Fruit fly (Drosophila melanogaster) whole organism, embryonic: ENCODE measurements around the gene CG42781.

Source experiments
- BtbVII ChIP-seq: fragments of 200-800 bp; sonication (Bioruptor generic); optimal IDR thresholded peaks from 3 replicates; lab custom pipeline; 2017; ENCODE audit warnings: missing biosample characterization, mild to moderate bottlenecking, missing genetic modification characterization
- CG10462 ChIP-seq: fragments of 200-800 bp; sonication (Bioruptor generic); optimal IDR thresholded peaks from 2 replicates; lab custom pipeline; 2016; ENCODE audit warnings: missing biosample characterization, missing genetic modification characterization
- CG10654 ChIP-seq: fragments of 200-800 bp; sonication (Bioruptor generic); optimal IDR thresholded peaks from 2 replicates; lab custom pipeline; 2016; ENCODE audit warnings: missing biosample characterization, missing genetic modification characterization
- CG10959 ChIP-seq: fragments of 200-800 bp; sonication (Bioruptor generic); IDR thresholded peaks from 2 replicates; pipeline ENCODE4 v1.3.6; 2022; ENCODE audit warnings: missing biosample characterization, missing genetic modification characterization
- CG11723 ChIP-seq: fragments of 200-800 bp; sonication (Bioruptor generic); optimal IDR thresholded peaks from 2 replicates; lab custom pipeline; 2017; ENCODE audit warnings: missing biosample characterization, mild to moderate bottlenecking, missing genetic modification characterization
- CG12236 ChIP-seq: fragments of 200-800 bp; sonication (Bioruptor generic); optimal IDR thresholded peaks from 2 replicates; lab custom pipeline; 2016; ENCODE audit warnings: missing biosample characterization, missing genetic modification characterization
- CG13123 ChIP-seq: fragments of 200-800 bp; sonication (Bioruptor generic); optimal IDR thresholded peaks from 2 replicates; lab custom pipeline; 2016; ENCODE audit warnings: missing biosample characterization, missing genetic modification characterization
- CG13894 ChIP-seq: fragments of 200-800 bp; sonication (Bioruptor generic); optimal IDR thresholded peaks from 3 replicates; lab custom pipeline; 2018; ENCODE audit warnings: missing biosample characterization, mild to moderate bottlenecking, missing genetic modification characterization, moderate library complexity
- CG14014 ChIP-seq: fragments of 200-800 bp; sonication (Bioruptor generic); IDR thresholded peaks from 2 replicates; pipeline ENCODE4 v1.3.6; 2022; ENCODE audit warnings: missing biosample characterization, missing genetic modification characterization
- CG1647 ChIP-seq: fragments of 200-800 bp; sonication (Bioruptor generic); optimal IDR thresholded peaks from 3 replicates; lab custom pipeline; 2016; ENCODE audit warnings: missing biosample characterization, missing genetic modification characterization
- CG18764 ChIP-seq: fragments of 200-800 bp; sonication (Bioruptor generic); optimal IDR thresholded peaks from 3 replicates; lab custom pipeline; 2016; ENCODE audit warnings: missing biosample characterization, missing genetic modification characterization
- CG31224 ChIP-seq: fragments of 200-800 bp; sonication (Bioruptor generic); IDR thresholded peaks from 2 replicates; pipeline ENCODE4 v1.3.6; 2022; ENCODE audit warnings: missing biosample characterization, missing genetic modification characterization
- CG31441 ChIP-seq: fragments of 200-800 bp; sonication (Bioruptor generic); IDR thresholded peaks from 2 replicates; pipeline ENCODE4 v1.3.6; 2022; ENCODE audit warnings: missing biosample characterization, missing genetic modification characterization
- CG32532 ChIP-seq: fragments of 200-800 bp; sonication (Bioruptor generic); IDR thresholded peaks from 2 replicates; pipeline ENCODE4 v1.3.6; 2022; ENCODE audit warnings: missing biosample characterization, missing genetic modification characterization
- CG3281 ChIP-seq: fragments of 200-800 bp; sonication (Bioruptor generic); optimal IDR thresholded peaks from 3 replicates; lab custom pipeline; 2017; ENCODE audit warnings: missing biosample characterization, mild to moderate bottlenecking, missing genetic modification characterization
- CG33213 ChIP-seq: fragments of 200-800 bp; sonication (Bioruptor generic); optimal IDR thresholded peaks from 3 replicates; lab custom pipeline; 2016; ENCODE audit warnings: missing biosample characterization, missing genetic modification characterization
- CG3995 ChIP-seq: fragments of 200-800 bp; sonication (Bioruptor generic); optimal IDR thresholded peaks from 3 replicates; lab custom pipeline; 2016; ENCODE audit warnings: missing biosample characterization, missing genetic modification characterization
- CG4617 ChIP-seq: fragments of 200-800 bp; sonication (Bioruptor generic); optimal IDR thresholded peaks from 3 replicates; lab custom pipeline; 2016; ENCODE audit warnings: missing biosample characterization, missing genetic modification characterization, borderline replicate concordance
- CG6813 ChIP-seq: fragments of 200-800 bp; sonication (Bioruptor generic); optimal IDR thresholded peaks from 2 replicates; lab custom pipeline; 2017; ENCODE audit warnings: missing biosample characterization, missing genetic modification characterization, mild to moderate bottlenecking, moderate library complexity, missing genetic modification reagents
- Dip2 ChIP-seq: fragments of 200-800 bp; sonication (Bioruptor generic); IDR thresholded peaks from 2 replicates; pipeline ENCODE4 v1.3.6; 2022; ENCODE audit warnings: missing biosample characterization, missing genetic modification characterization
- Doc3 ChIP-seq: fragments of 200-800 bp; sonication (Bioruptor generic); IDR thresholded peaks from 3 replicates; pipeline ENCODE4 v1.3.6; 2022; ENCODE audit warnings: missing biosample characterization, missing genetic modification characterization; ENCODE audit not compliant: partially characterized antibody
- Gug ChIP-seq: fragments of 200-800 bp; sonication (Bioruptor generic); IDR thresholded peaks from 4 replicates; pipeline ENCODE4 v1.3.6; 2022; ENCODE audit warnings: missing biosample characterization, missing genetic modification characterization
- Nf-YB ChIP-seq: fragments of 200-800 bp; sonication (Bioruptor generic); optimal IDR thresholded peaks from 3 replicates; lab custom pipeline; 2019; ENCODE audit warnings: missing biosample characterization, mild to moderate bottlenecking, missing genetic modification characterization, moderate library complexity
- Nf-YC ChIP-seq: fragments of 200-800 bp; optimal IDR thresholded peaks from 3 replicates; lab custom pipeline; 2019; ENCODE audit warnings: missing biosample characterization, mild to moderate bottlenecking, missing genetic modification characterization, moderate library complexity
- Sry-β ChIP-seq: fragments of 200-800 bp; sonication (Bioruptor generic); optimal IDR thresholded peaks from 2 replicates; lab custom pipeline; 2018; ENCODE audit warnings: missing biosample characterization, mild to moderate bottlenecking, missing genetic modification characterization, moderate library complexity
- YL-1 ChIP-seq: fragments of 200-800 bp; sonication (Bioruptor generic); optimal IDR thresholded peaks from 3 replicates; lab custom pipeline; 2017; ENCODE audit warnings: missing biosample characterization, mild to moderate bottlenecking, missing genetic modification characterization
- aop ChIP-seq: fragments of 200-800 bp; sonication (Bioruptor generic); IDR thresholded peaks from 2 replicates; pipeline ENCODE4 v1.3.6; 2022; ENCODE audit warnings: missing biosample characterization, missing genetic modification characterization
- ara ChIP-seq: fragments of 200-800 bp; sonication (Bioruptor generic); IDR thresholded peaks from 2 replicates; pipeline ENCODE4 v1.3.6; 2022; ENCODE audit warnings: missing biosample characterization, missing genetic modification characterization
- bab2 ChIP-seq: fragments of 200-800 bp; sonication (Bioruptor generic); optimal IDR thresholded peaks from 2 replicates; lab custom pipeline; 2016; ENCODE audit warnings: missing biosample characterization, missing genetic modification characterization
- bbx ChIP-seq: fragments of 200-800 bp; sonication (Bioruptor generic); IDR thresholded peaks from 2 replicates; pipeline ENCODE4 v1.3.6; 2022; ENCODE audit warnings: missing biosample characterization, missing genetic modification characterization; ENCODE audit not compliant: partially characterized antibody
- br ChIP-seq: fragments of >200 bp; optimal IDR thresholded peaks from 2 replicates; lab custom pipeline; 2017
- dmrt11E ChIP-seq: fragments of 200-800 bp; sonication (Bioruptor generic); optimal IDR thresholded peaks from 3 replicates; lab custom pipeline; 2018; ENCODE audit warnings: missing biosample characterization, mild to moderate bottlenecking, missing genetic modification characterization, moderate library complexity
- fd3F ChIP-seq: fragments of 200-800 bp; sonication (Bioruptor generic); optimal IDR thresholded peaks from 2 replicates; lab custom pipeline; 2018; ENCODE audit warnings: missing biosample characterization, mild to moderate bottlenecking, missing genetic modification characterization, moderate library complexity
- gcm2 ChIP-seq: fragments of 200-800 bp; sonication (Bioruptor generic); optimal IDR thresholded peaks from 2 replicates; lab custom pipeline; 2016; ENCODE audit warnings: missing biosample characterization, missing genetic modification characterization
- klu ChIP-seq: fragments of 200-800 bp; sonication (Bioruptor generic); IDR thresholded peaks from 2 replicates; pipeline ENCODE4 v1.3.6; 2022; ENCODE audit warnings: missing biosample characterization, missing genetic modification characterization
- lilli ChIP-seq: fragments of 200-800 bp; sonication (Bioruptor generic); optimal IDR thresholded peaks from 3 replicates; lab custom pipeline; 2016; ENCODE audit warnings: missing biosample characterization, missing genetic modification characterization
- nau ChIP-seq: fragments of 200-800 bp; sonication (Bioruptor generic); optimal IDR thresholded peaks from 3 replicates; lab custom pipeline; 2017; ENCODE audit warnings: missing biosample characterization, mild to moderate bottlenecking, missing genetic modification characterization, missing genetic modification reagents
- p53 ChIP-seq: fragments of 200-800 bp; sonication (Bioruptor generic); optimal IDR thresholded peaks from 2 replicates; lab custom pipeline; 2016; ENCODE audit warnings: missing biosample characterization, missing genetic modification characterization
- pan ChIP-seq, 4 experiments: fragments of >200 bp in 3 of 4; fragments of 200-800 bp in 1 of 4; sonication (Bioruptor generic) in 1 of 4; optimal IDR thresholded peaks in 3 of 4; IDR thresholded peaks in 1 of 4; 2 replicates each; pipeline versions ENCODE4 v1.3.6 to Lab custom; 2017 to 2022; ENCODE audit warnings: missing biosample characterization in 2 of 4, missing genetic modification characterization in 2 of 4, mixed read lengths in 1 of 4
- phol ChIP-seq: fragments of 200-800 bp; sonication (Bioruptor generic); optimal IDR thresholded peaks from 3 replicates; lab custom pipeline; 2018; ENCODE audit warnings: missing biosample characterization, mild to moderate bottlenecking, missing genetic modification characterization, moderate library complexity
- prd ChIP-seq, 3 experiments: fragments of >200 bp in 2 of 3; fragments of 200-800 bp in 1 of 3; sonication (Bioruptor generic) in 1 of 3; optimal IDR thresholded peaks in 2 of 3; IDR thresholded peaks in 1 of 3; 2 replicates in 2 of 3; 3 replicates in 1 of 3; pipeline versions ENCODE4 v1.3.6 to Lab custom; 2017 to 2022; ENCODE audit warnings: missing biosample characterization in 1 of 3, missing genetic modification characterization in 1 of 3
- psq ChIP-seq: fragments of 200-800 bp; sonication (Bioruptor generic); optimal IDR thresholded peaks from 2 replicates; lab custom pipeline; 2017; ENCODE audit warnings: missing biosample characterization, missing genetic modification characterization
- schlank ChIP-seq: fragments of 200-800 bp; sonication (Bioruptor generic); optimal IDR thresholded peaks from 2 replicates; lab custom pipeline; 2018; ENCODE audit warnings: missing biosample characterization, mild to moderate bottlenecking, missing genetic modification characterization
- shn ChIP-seq: fragments of 200-800 bp; sonication (Bioruptor generic); optimal IDR thresholded peaks from 3 replicates; lab custom pipeline; 2016; ENCODE audit warnings: missing biosample characterization, missing genetic modification characterization
- so ChIP-seq: fragments of 200-800 bp; sonication (Bioruptor generic); IDR thresholded peaks from 3 replicates; pipeline ENCODE4 v1.3.6; 2022; ENCODE audit warnings: missing biosample characterization, missing genetic modification characterization
- unpg ChIP-seq: fragments of 200-800 bp; sonication (Bioruptor generic); optimal IDR thresholded peaks from 3 replicates; lab custom pipeline; 2018; ENCODE audit warnings: missing biosample characterization, mild to moderate bottlenecking, missing genetic modification characterization, moderate library complexity
- wdn ChIP-seq: fragments of 200-800 bp; sonication (Bioruptor generic); IDR thresholded peaks from 2 replicates; pipeline ENCODE4 v1.3.6; 2022; ENCODE audit warnings: missing biosample characterization, missing genetic modification characterization
- zfh1 ChIP-seq: fragments of 200-800 bp; sonication (Bioruptor generic); IDR thresholded peaks from 3 replicates; pipeline ENCODE4 v1.3.6; 2022; ENCODE audit warnings: missing biosample characterization, missing genetic modification characterization

CG42781 gene

dm6 chrX:7336962-7337844 is 45.6 kb downstream of the CG42781 start, which contains the start of gene CBP (continued):
- peak; percentile 90 for TF ChIP-seq Nf-YB (GFP tag; lab: Kevin White, UChicago)
- TF ChIP-seq Dip2 (GFP tag; lab: Robert Waterston, UW) = peak; percentile 35; the same call in 1 of the 2 replicates
- TF ChIP-seq CG33213 = peak; percentile 97
- TF ChIP-seq CG31441 (GFP tag; lab: Robert Waterston, UW) = peak; percentile 95
- TF ChIP-seq CG6813 (GFP tag; lab: Kevin White, UChicago) = peak; percentile 98
- peak; percentile 79 for TF ChIP-seq Sry-β (GFP tag; lab: Kevin White, UChicago)
- peak; percentile 97 for TF ChIP-seq CG11723
- peak; percentile 97 for TF ChIP-seq CG10654 (GFP tag; lab: Kevin White, UChicago)
- peak; percentile 94 for TF ChIP-seq CG32532 (GFP tag; lab: Robert Waterston, UW)
- peak; percentile 93 for TF ChIP-seq gcm2 (GFP tag; lab: Kevin White, UChicago)
- TF ChIP-seq CG13123 (GFP tag; lab: Kevin White, UChicago) = peak; percentile 94
- peak; percentile 85 for TF ChIP-seq klu (GFP tag; lab: Robert Waterston, UW)
- peak; percentile 99 for TF ChIP-seq unpg (GFP tag; lab: Kevin White, UChicago)
- peak; percentile 93 for TF ChIP-seq p53 (GFP tag; lab: Kevin White, UChicago)
- TF ChIP-seq CG18764 (GFP tag; lab: Kevin White, UChicago) = peak; percentile 95
- peak; percentile 96 for TF ChIP-seq CG10959
- TF ChIP-seq Nf-YC (tag; lab: Kevin White, UChicago) = peak; percentile 87
- peak; percentile 93 for TF ChIP-seq CG13894 (tag; lab: Kevin White, UChicago)
- TF ChIP-seq wdn = peak; percentile 91
- TF ChIP-seq zfh1 = peak; percentile 98
- TF ChIP-seq Doc3 (GFP tag; lab: Robert Waterston, UW) = no peak
- TF ChIP-seq dmrt11E (tag; lab: Kevin White, UChicago) = peak; percentile 99
- peak; percentile 30; the same call in 1 of the 2 replicates for TF ChIP-seq bbx (GFP tag; lab: Robert Waterston, UW)
- peak; percentile 97 for TF ChIP-seq CG12236 (GFP tag; lab: Kevin White, UChicago)
- TF ChIP-seq phol (tag; lab: Kevin White, UChicago) = peak; percentile 98
- TF ChIP-seq pan (optimal IDR thresholded peaks at IDR 0.05; lab: Kevin White, UChicago) = no peak
- TF ChIP-seq pan (GFP tag; optimal IDR thresholded peaks at IDR 0.05 in 1 of 2, IDR thresholded peaks at IDR 0.05 in 1 of 2) = peak in 1 of 2 experiments; percentile 96
- TF ChIP-seq prd (optimal IDR thresholded peaks at IDR 0.05; lab: Kevin White, UChicago) = no peak
- peak; percentile 97 for TF ChIP-seq prd (GFP tag; IDR thresholded peaks at IDR 0.05; lab: Robert Waterston, UW)
- TF ChIP-seq nau (GFP tag; lab: Kevin White, UChicago) = peak; percentile 98
- TF ChIP-seq bab2 (GFP tag; lab: Kevin White, UChicago) = peak; percentile 96
- TF ChIP-seq CG4617 (GFP tag; lab: Kevin White, UChicago) = peak; percentile 95
- peak; percentile 96 for TF ChIP-seq YL-1 (GFP tag; lab: Kevin White, UChicago)
- peak; percentile 89 for TF ChIP-seq aop (GFP tag; lab: Robert Waterston, UW)
- TF ChIP-seq shn (GFP tag; lab: Kevin White, UChicago) = peak; percentile 97
- peak; percentile 96 for TF ChIP-seq CG3281 (GFP tag; lab: Kevin White, UChicago)
- TF ChIP-seq Gug (GFP tag; lab: Robert Waterston, UW) = peak; percentile 93
- TF ChIP-seq CG3995 (GFP tag; lab: Kevin White, UChicago) = peak; percentile 62
- peak; percentile 93 for TF ChIP-seq CG14014 (GFP tag; lab: Robert Waterston, UW)
- TF ChIP-seq ara (GFP tag; lab: Robert Waterston, UW) = peak; percentile 98
- TF ChIP-seq CG10462 (GFP tag; lab: Kevin White, UChicago) = peak; percentile 97
- TF ChIP-seq lilli (GFP tag; lab: Kevin White, UChicago) = peak; percentile 96
- TF ChIP-seq BtbVII (GFP tag; lab: Kevin White, UChicago) = peak; percentile 96
- TF ChIP-seq schlank (tag; lab: Kevin White, UChicago) = peak; percentile 91
- TF ChIP-seq CG31224 (GFP tag; lab: Robert Waterston, UW) = peak; percentile 89
- TF ChIP-seq so = peak; percentile 96
- peak; percentile 95 for TF ChIP-seq CG1647 (GFP tag; lab: Kevin White, UChicago)
- no peak for TF ChIP-seq br
- peak; percentile 94 for TF ChIP-seq fd3F (GFP tag; lab: Kevin White, UChicago)
- peak; percentile 96 for TF ChIP-seq psq (GFP tag; lab: Kevin White, UChicago)
